Worm (Caenorhabditis elegans) whole organism, early embryonic: ENCODE measurements around the gene Y62H9A.11.

Experiments used
- ama-1 ChIP-seq: fragments of 150-350 bp; optimal IDR thresholded peaks from 2 replicates; lab custom pipeline; 2014
- flt-1 ChIP-seq: fragments of 200-800 bp; sonication (Bioruptor generic); IDR thresholded peaks from 2 replicates; pipeline ENCODE4 v1.3.6; 2022; ENCODE audit warnings: missing genetic modification characterization, missing compliant biosample characterization
- hmbx-1 ChIP-seq: sonication (generic microtip); optimal IDR thresholded peaks from 2 replicates; lab custom pipeline; 2016; ENCODE audit warnings: mild to moderate bottlenecking, missing genetic modification characterization, missing compliant biosample characterization
- tbx-11 ChIP-seq: fragments of 200-800 bp; sonication (Bioruptor generic); IDR thresholded peaks from 2 replicates; pipeline ENCODE4 v1.3.6; 2022; ENCODE audit warnings: missing genetic modification characterization, missing compliant biosample characterization

DNA sequence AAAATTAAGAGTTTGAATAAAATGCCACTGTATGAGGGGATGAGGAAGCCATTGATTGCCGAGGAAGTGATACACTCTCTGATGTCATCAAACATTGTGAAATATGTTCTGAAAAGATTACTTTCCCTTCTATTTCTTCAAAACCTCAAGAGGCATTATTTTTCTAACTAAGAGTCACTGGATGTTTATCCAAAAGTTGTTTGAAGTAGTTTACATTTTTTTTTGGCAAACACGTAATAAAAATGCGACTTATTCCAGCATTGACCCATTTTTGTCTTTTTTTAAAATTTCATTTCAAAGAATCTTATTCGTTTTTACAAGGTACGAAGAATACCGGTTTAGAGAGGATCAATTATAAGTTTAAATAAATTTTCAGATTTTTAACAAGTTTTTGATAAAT lies at the start of gene Y62H9A.11:
- TF ChIP-seq hmbx-1 (tag; lab: Kevin White, UChicago) (no peak), tbx-11 (GFP tag; lab: Robert Waterston, UW) (no peak), ama-1 (no peak), flt-1 (GFP tag; lab: Robert Waterston, UW) (no peak)
